Worm (Caenorhabditis elegans) whole organism, young adult: Measurements from ENCODE around the gene rips-1.
A peak's percentile ranks its signal among the peaks of the same experiment; 100 is the strongest.

Source experiments
- B0019.2 ChIP-seq: fragments of 200-800 bp; sonication (Bioruptor generic); conservative IDR thresholded peaks from 2 replicates; pipeline ENCODE4 v1.3.6; 2022; ENCODE audit warnings: missing genetic modification reagents, missing genetic modification characterization, missing compliant biosample characterization
- B0035.1 ChIP-seq: sonication (generic microtip); optimal IDR thresholded peaks from 2 replicates; lab custom pipeline; 2016; ENCODE audit warnings: missing genetic modification characterization, mild to moderate bottlenecking, missing compliant biosample characterization, missing genotype, missing genetic modification reagents
- C17E4.6 ChIP-seq: fragments of 200-800 bp; sonication (Bioruptor generic); IDR thresholded peaks from 2 replicates; pipeline ENCODE4 v1.3.6; 2022; ENCODE audit warnings: missing genetic modification reagents, missing genetic modification characterization, missing compliant biosample characterization
- D2030.7 ChIP-seq: fragments of 200-800 bp; sonication (Bioruptor generic); IDR thresholded peaks from 2 replicates; pipeline ENCODE4 v1.3.6; 2022; ENCODE audit warnings: missing genetic modification reagents, missing genetic modification characterization, missing compliant biosample characterization
- F23B12.7 ChIP-seq: sonication (generic microtip); optimal IDR thresholded peaks from 2 replicates; lab custom pipeline; 2017; ENCODE audit warnings: missing genetic modification characterization, mild to moderate bottlenecking, missing compliant biosample characterization, antibody characterized with exemption, moderate library complexity; ENCODE audit not compliant: insufficient read depth
- F33H1.4 ChIP-seq: fragments of 200-800 bp; sonication (Bioruptor generic); IDR thresholded peaks from 2 replicates; pipeline ENCODE4 v1.3.6; 2022; ENCODE audit warnings: missing genetic modification reagents, missing genetic modification characterization, missing compliant biosample characterization
- F39B2.1 ChIP-seq: fragments of 200-800 bp; sonication (Bioruptor generic); IDR thresholded peaks from 2 replicates; pipeline ENCODE4 v1.3.6; 2022; ENCODE audit warnings: missing genetic modification reagents, missing genetic modification characterization, missing compliant biosample characterization
- F57C9.4 ChIP-seq: sonication (generic microtip); optimal IDR thresholded peaks from 2 replicates; lab custom pipeline; 2017; ENCODE audit warnings: mild to moderate bottlenecking, missing genetic modification characterization, missing compliant biosample characterization
- K12H6.12 ChIP-seq: fragments of 200-800 bp; sonication (Bioruptor generic); optimal IDR thresholded peaks from 2 replicates; lab custom pipeline; 2018; ENCODE audit warnings: mild to moderate bottlenecking, missing genetic modification characterization, missing compliant biosample characterization
- Y95B8A.8 ChIP-seq: fragments of 200-800 bp; sonication (Bioruptor generic); IDR thresholded peaks from 2 replicates; pipeline ENCODE4 v1.3.6; 2022; ENCODE audit warnings: missing genetic modification reagents, missing genetic modification characterization, missing compliant biosample characterization
- atf-7 ChIP-seq: sonication (generic microtip); optimal IDR thresholded peaks from 2 replicates; lab custom pipeline; 2017; ENCODE audit warnings: mild to moderate bottlenecking, missing genetic modification characterization, missing compliant biosample characterization
- attf-5 ChIP-seq: fragments of 200-800 bp; sonication (Bioruptor generic); optimal IDR thresholded peaks from 2 replicates; lab custom pipeline; 2018; ENCODE audit warnings: mild to moderate bottlenecking, missing genetic modification characterization, missing compliant biosample characterization
- attf-6 ChIP-seq: fragments of 200-800 bp; sonication (Bioruptor generic); IDR thresholded peaks from 2 replicates; pipeline ENCODE4 v1.3.6; 2022; ENCODE audit warnings: missing genetic modification reagents, missing genetic modification characterization, missing compliant biosample characterization
- cebp-1 ChIP-seq, 2 experiments: fragments of 200-800 bp in 1 of 2; sonication (Bioruptor generic) in 1 of 2; sonication (generic microtip) in 1 of 2; IDR thresholded peaks in 1 of 2; optimal IDR thresholded peaks in 1 of 2; 2 replicates each; pipeline versions ENCODE4 v1.3.6 to Lab custom; 2017 to 2022; ENCODE audit warnings: missing compliant biosample characterization in 2 of 2, missing genetic modification characterization in 2 of 2, mild to moderate bottlenecking in 1 of 2, missing genetic modification reagents in 1 of 2, moderate library complexity in 1 of 2
- cebp-2 ChIP-seq: fragments of 200-800 bp; sonication (Bioruptor generic); IDR thresholded peaks from 2 replicates; pipeline ENCODE4 v1.3.6; 2022; ENCODE audit warnings: missing genetic modification characterization, missing compliant biosample characterization
- ceh-27 ChIP-seq: fragments of 200-800 bp; sonication (Bioruptor generic); optimal IDR thresholded peaks from 2 replicates; lab custom pipeline; 2018; ENCODE audit warnings: mild to moderate bottlenecking, missing genetic modification characterization, moderate library complexity, missing compliant biosample characterization
- ceh-79 ChIP-seq: sonication (generic microtip); optimal IDR thresholded peaks from 2 replicates; lab custom pipeline; 2017; ENCODE audit warnings: mild to moderate bottlenecking, missing genetic modification characterization, missing compliant biosample characterization
- ceh-91 ChIP-seq: fragments of 200-800 bp; sonication (Bioruptor generic); IDR thresholded peaks from 2 replicates; pipeline ENCODE4 v1.3.6; 2022; ENCODE audit warnings: missing genetic modification reagents, missing genetic modification characterization, missing compliant biosample characterization
- dpl-1 ChIP-seq: fragments of 150-350 bp; optimal IDR thresholded peaks from 2 replicates; lab custom pipeline; 2014; ENCODE audit warnings: missing biosample characterization, missing genetic modification reagents, missing genetic modification characterization
- efl-1 ChIP-seq: fragments of 150-350 bp; optimal IDR thresholded peaks from 2 replicates; lab custom pipeline; 2014; ENCODE audit warnings: missing biosample characterization, missing genetic modification reagents, missing genetic modification characterization
- egl-18 ChIP-seq: fragments of 200-800 bp; sonication (Bioruptor generic); IDR thresholded peaks from 2 replicates; pipeline ENCODE4 v1.3.6; 2022; ENCODE audit warnings: missing genetic modification reagents, missing genetic modification characterization, missing compliant biosample characterization
- egrh-3 ChIP-seq: fragments of 200-800 bp; sonication (Bioruptor generic); IDR thresholded peaks from 2 replicates; pipeline ENCODE4 v1.3.6; 2022; ENCODE audit warnings: missing genetic modification reagents, missing genetic modification characterization, missing compliant biosample characterization
- ekl-4 ChIP-seq: fragments of 200-800 bp; sonication (Bioruptor generic); IDR thresholded peaks from 2 replicates; pipeline ENCODE4 v1.3.6; 2022; ENCODE audit warnings: missing genetic modification reagents, missing genetic modification characterization, missing compliant biosample characterization
- ets-4 ChIP-seq: fragments of 200-800 bp; sonication (Bioruptor generic); optimal IDR thresholded peaks from 2 replicates; lab custom pipeline; 2018; ENCODE audit warnings: mild to moderate bottlenecking, missing genetic modification characterization, missing compliant biosample characterization
- him-1 ChIP-seq: sonication (generic microtip); optimal IDR thresholded peaks from 2 replicates; lab custom pipeline; 2016; ENCODE audit warnings: missing genotype, missing genetic modification reagents, missing genetic modification characterization, missing compliant biosample characterization
- hlh-26 ChIP-seq: fragments of 200-800 bp; sonication (Bioruptor generic); conservative IDR thresholded peaks from 2 replicates; pipeline ENCODE4 v1.3.6; 2022; ENCODE audit warnings: missing genetic modification reagents, missing genetic modification characterization, missing compliant biosample characterization
- hrde-1 ChIP-seq: sonication (generic microtip); optimal IDR thresholded peaks from 2 replicates; lab custom pipeline; 2016; ENCODE audit warnings: missing genetic modification characterization, mild to moderate bottlenecking, missing compliant biosample characterization, moderate library complexity, missing genotype, missing genetic modification reagents, borderline replicate concordance
- hsf-1 ChIP-seq: fragments of 200-800 bp; sonication (Bioruptor generic); IDR thresholded peaks from 2 replicates; pipeline ENCODE4 v1.3.6; 2022; ENCODE audit warnings: missing genetic modification reagents, missing genetic modification characterization, missing compliant biosample characterization
- let-607 ChIP-seq, 2 experiments: fragments of 200-800 bp in 1 of 2; sonication (Bioruptor generic) in 1 of 2; sonication (generic microtip) in 1 of 2; optimal IDR thresholded peaks; 2 replicates each; lab custom pipeline; 2016 to 2018; ENCODE audit warnings: mild to moderate bottlenecking in 2 of 2, missing compliant biosample characterization in 2 of 2, missing genetic modification characterization in 2 of 2, moderate library complexity in 2 of 2, missing genotype in 1 of 2
- lsl-1 ChIP-seq: fragments of 200-800 bp; sonication (Bioruptor generic); optimal IDR thresholded peaks from 2 replicates; lab custom pipeline; 2018; ENCODE audit warnings: mild to moderate bottlenecking, missing genetic modification characterization, moderate library complexity, missing compliant biosample characterization
- madf-6 ChIP-seq: fragments of 200-800 bp; sonication (Bioruptor generic); IDR thresholded peaks from 2 replicates; pipeline ENCODE4 v1.3.6; 2022; ENCODE audit warnings: missing genetic modification reagents, missing genetic modification characterization, missing compliant biosample characterization
- mcd-1 ChIP-seq: fragments of 200-800 bp; sonication (Bioruptor generic); IDR thresholded peaks from 2 replicates; pipeline ENCODE4 v1.3.6; 2022; ENCODE audit warnings: missing genetic modification reagents, missing genetic modification characterization, missing compliant biosample characterization
- mel-28 ChIP-seq: sonication (generic microtip); optimal IDR thresholded peaks from 2 replicates; lab custom pipeline; 2016; ENCODE audit warnings: borderline replicate concordance, mild to moderate bottlenecking, missing genetic modification characterization, missing compliant biosample characterization
- mes-4 ChIP-seq: sonication (generic microtip); optimal IDR thresholded peaks from 2 replicates; lab custom pipeline; 2016; ENCODE audit warnings: missing genotype, missing genetic modification characterization, missing compliant biosample characterization
- nfya-1 ChIP-seq: sonication (generic microtip); optimal IDR thresholded peaks from 2 replicates; lab custom pipeline; 2017; ENCODE audit warnings: antibody characterized with exemption, missing compliant biosample characterization, missing genetic modification characterization, borderline replicate concordance; ENCODE audit not compliant: insufficient read depth
- nhr-120 ChIP-seq: fragments of 200-800 bp; sonication (Bioruptor generic); IDR thresholded peaks from 2 replicates; pipeline ENCODE4 v1.3.6; 2022; ENCODE audit warnings: missing genetic modification characterization, missing compliant biosample characterization
- nhr-179 ChIP-seq: sonication (generic microtip); optimal IDR thresholded peaks from 2 replicates; lab custom pipeline; 2016; ENCODE audit warnings: mild to moderate bottlenecking, missing genetic modification characterization, missing compliant biosample characterization
- nhr-27 ChIP-seq: fragments of 200-800 bp; sonication (Bioruptor generic); optimal IDR thresholded peaks from 2 replicates; lab custom pipeline; 2018; ENCODE audit warnings: mild to moderate bottlenecking, missing genetic modification characterization, moderate library complexity, missing compliant biosample characterization
- nhr-90 ChIP-seq: sonication (generic microtip); optimal IDR thresholded peaks from 2 replicates; lab custom pipeline; 2016; ENCODE audit warnings: missing genotype, mild to moderate bottlenecking, missing genetic modification characterization, missing compliant biosample characterization
- pha-4 ChIP-seq: fragments of 150-350 bp; sonication (generic microtip); optimal IDR thresholded peaks from 2 replicates; lab custom pipeline; 2014; ENCODE audit warnings: missing biosample characterization, missing genetic modification reagents, missing genetic modification characterization
- rcor-1 ChIP-seq: fragments of 200-800 bp; sonication (Bioruptor generic); IDR thresholded peaks from 2 replicates; pipeline ENCODE4 v1.3.6; 2022; ENCODE audit warnings: missing genetic modification reagents, missing genetic modification characterization, missing compliant biosample characterization
- repo-1 ChIP-seq: sonication (generic microtip); optimal IDR thresholded peaks from 2 replicates; lab custom pipeline; 2017; ENCODE audit warnings: mild to moderate bottlenecking, missing genetic modification characterization, missing compliant biosample characterization
- sea-2 ChIP-seq: fragments of 200-800 bp; sonication (Bioruptor generic); IDR thresholded peaks from 2 replicates; pipeline ENCODE4 v1.3.6; 2022; ENCODE audit warnings: missing genetic modification characterization, missing compliant biosample characterization
- snpc-3.4 ChIP-seq: sonication (generic microtip); optimal IDR thresholded peaks from 2 replicates; lab custom pipeline; 2017; ENCODE audit warnings: missing genetic modification characterization, mild to moderate bottlenecking, missing compliant biosample characterization, antibody characterized with exemption, moderate library complexity, missing genotype, missing genetic modification reagents
- somi-1 ChIP-seq: fragments of 200-800 bp; sonication (Bioruptor generic); optimal IDR thresholded peaks from 2 replicates; lab custom pipeline; 2018; ENCODE audit warnings: mild to moderate bottlenecking, missing genetic modification characterization, missing compliant biosample characterization
- tbp1 ChIP-seq: fragments of 200-800 bp; sonication (Bioruptor generic); optimal IDR thresholded peaks from 2 replicates; lab custom pipeline; 2018; ENCODE audit warnings: mild to moderate bottlenecking, missing genetic modification characterization, missing compliant biosample characterization
- unc-130 ChIP-seq: sonication (generic microtip); optimal IDR thresholded peaks from 2 replicates; lab custom pipeline; 2016; ENCODE audit warnings: missing genetic modification reagents, missing genetic modification characterization, missing compliant biosample characterization
- zim-3 ChIP-seq: sonication (generic microtip); optimal IDR thresholded peaks from 2 replicates; lab custom pipeline; 2017; ENCODE audit warnings: mild to moderate bottlenecking, missing genetic modification characterization, moderate library complexity, missing compliant biosample characterization

rips-1 gene

ce11 chrV:3759419-3759915 lies 12.4 kb upstream of the rips-1 start, which contains the start of gene chk-1:
Gene chk-1, minus strand, starts transcription at chrV:3759469.
- TF ChIP-seq ceh-27 (GFP tag; lab: Kevin White, UChicago) (no peak), tbp1 (no peak), F57C9.4 (tag; lab: Kevin White, UChicago) (no peak), ets-4 (GFP tag; lab: Kevin White, UChicago) (no peak), efl-1 (peak; percentile 80), atf-7 (tag; lab: Kevin White, UChicago) (no peak), unc-130 (GFP tag; lab: Kevin White, UChicago) (no peak), him-1 (tag; lab: Kevin White, UChicago) (no peak), somi-1 (no peak), nfya-1 (no peak), egrh-3 (GFP tag; lab: Robert Waterston, UW) (no peak), ceh-91 (no peak), mel-28 (tag; lab: Kevin White, UChicago) (no peak), F39B2.1 (GFP tag; lab: Robert Waterston, UW) (no peak), let-607 (tag; optimal IDR thresholded peaks at IDR 0.05; lab: Kevin White, UChicago) (no peak), cebp-2 (GFP tag; lab: Robert Waterston, UW) (no peak), attf-5 (peak; percentile 71), F33H1.4 (no peak), B0019.2 (GFP tag; lab: Robert Waterston, UW) (no peak), hrde-1 (tag; lab: Kevin White, UChicago) (no peak), nhr-27 (no peak), nhr-179 (tag; lab: Kevin White, UChicago) (no peak), madf-6 (GFP tag; lab: Robert Waterston, UW) (peak; percentile 49; the same call in 1 of the 2 replicates), C17E4.6 (GFP tag; lab: Robert Waterston, UW) (no peak), mcd-1 (GFP tag; lab: Robert Waterston, UW) (peak; percentile 22; the same call in 1 of the 2 replicates), cebp-1 (GFP tag; IDR thresholded peaks at IDR 0.05; lab: Robert Waterston, UW) (no peak), cebp-1 (tag; optimal IDR thresholded peaks at IDR 0.05; lab: Kevin White, UChicago) (no peak), hsf-1 (GFP tag; lab: Robert Waterston, UW) (no peak), hlh-26 (no peak), mes-4 (tag; lab: Kevin White, UChicago) (no peak), nhr-120 (GFP tag; lab: Robert Waterston, UW) (no peak), snpc-3.4 (peak; percentile 7), egl-18 (GFP tag; lab: Robert Waterston, UW) (no peak), ekl-4 (GFP tag; lab: Robert Waterston, UW) (no peak), F23B12.7 (tag; lab: Kevin White, UChicago) (peak; percentile 77), lsl-1 (GFP tag; lab: Kevin White, UChicago) (peak; percentile 38), K12H6.12 (tag; lab: Kevin White, UChicago) (no peak), B0035.1 (tag; lab: Kevin White, UChicago) (no peak), sea-2 (no peak), rcor-1 (GFP tag; lab: Robert Waterston, UW) (0 out of 2 replicates have a peak, but pooled peaks have one; percentile 9), attf-6 (no peak), pha-4 (tag; lab: Kevin White, UChicago) (peak; percentile 8), repo-1 (no peak), zim-3 (tag; lab: Kevin White, UChicago) (no peak), dpl-1 (GFP tag; lab: Kevin White, UChicago) (peak; percentile 84), nhr-90 (tag; lab: Kevin White, UChicago) (no peak), ceh-79 (no peak), D2030.7 (GFP tag; lab: Robert Waterston, UW) (no peak), Y95B8A.8 (GFP tag; lab: Robert Waterston, UW) (no peak)
